Worm (Caenorhabditis elegans) whole organism, L4 larva: ENCODE results near the gene ZK688.9.

ENCODE experiments used
- D1046.2 ChIP-seq: fragments of 200-800 bp; sonication (Bioruptor generic); IDR thresholded peaks from 2 replicates; pipeline ENCODE4 v1.3.6; 2022; ENCODE audit warnings: missing genetic modification characterization, missing compliant biosample characterization
- F26F4.8 ChIP-seq: fragments of 200-800 bp; sonication (Bioruptor generic); conservative IDR thresholded peaks from 2 replicates; pipeline ENCODE4 v1.3.6; 2022; ENCODE audit warnings: missing genetic modification characterization, missing compliant biosample characterization
- mxl-3 ChIP-seq: fragments of 200-800 bp; sonication (Bioruptor generic); optimal IDR thresholded peaks from 2 replicates; lab custom pipeline; 2018; ENCODE audit warnings: mild to moderate bottlenecking, missing genetic modification characterization, missing compliant biosample characterization
- nhr-237 ChIP-seq: sonication (generic microtip); optimal IDR thresholded peaks from 2 replicates; lab custom pipeline; 2017; ENCODE audit warnings: missing biosample characterization, missing genetic modification characterization
- nhr-6 ChIP-seq: fragments of 150-350 bp; optimal IDR thresholded peaks from 2 replicates; lab custom pipeline; 2014; ENCODE audit warnings: missing biosample characterization, missing genetic modification characterization

- TF ChIP-seq nhr-6 (tag; lab: Kevin White, UChicago): no peak
- no peak for TF ChIP-seq nhr-237 (tag; lab: Kevin White, UChicago)
- TF ChIP-seq mxl-3 (GFP tag; lab: Kevin White, UChicago): no peak
- no peak for TF ChIP-seq D1046.2 (GFP tag; lab: Robert Waterston, UW)
- no peak for TF ChIP-seq F26F4.8 (GFP tag; lab: Robert Waterston, UW)
Measured at ce11 chrIII:7835684-7836083, 47.1 kb downstream of the ZK688.9 start.
